Fruit fly (Drosophila melanogaster) Kc167 (cell line): ENCODE measurements around the gene rsh.

Experiments
- h ChIP-seq: fragments of >200 bp; optimal IDR thresholded peaks from 3 replicates; lab custom pipeline; 2018; ENCODE audit warnings: missing external identifiers
- insv ChIP-seq: fragments of >200 bp; optimal IDR thresholded peaks from 3 replicates; lab custom pipeline; 2018; ENCODE audit warnings: missing external identifiers
- ttk ChIP-seq: sonication (Bioruptor generic); optimal IDR thresholded peaks from 2 replicates; lab custom pipeline; 2017; ENCODE audit warnings: missing external identifiers

DNA sequence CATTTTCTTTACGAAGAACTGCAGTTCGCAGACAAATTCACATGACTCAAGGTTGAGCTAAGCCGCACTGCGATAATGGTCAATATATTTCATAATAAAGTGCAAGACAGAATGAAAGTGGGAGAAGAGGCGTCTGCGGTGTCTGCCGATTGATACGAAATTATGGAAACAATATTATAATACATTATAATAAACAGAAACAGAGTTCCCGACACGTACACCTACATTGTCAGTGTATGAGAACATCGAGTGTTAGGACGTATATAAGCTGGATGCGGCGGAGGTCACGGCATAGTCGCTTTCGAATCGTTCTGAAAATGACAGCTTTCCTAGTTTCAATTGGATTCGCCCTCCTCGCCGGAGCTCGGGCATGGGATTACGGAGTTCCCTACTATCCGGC lies 18.0 kb upstream of the rsh start, which contains the start of gene CG15721:
- no peak for TF ChIP-seq insv (lab: Kevin White, UChicago)
- TF ChIP-seq h = no peak
- no peak for TF ChIP-seq ttk
